Worm (Caenorhabditis elegans): ENCODE data around the gene T01D1.7.
A peak's percentile ranks its signal among the peaks of the same experiment; 100 is the strongest.

The T01D1.7 gene

ce11 chrII:124904-125303 lies 48.7 kb downstream of the T01D1.7 start, which contains the start of gene nmur-2:
Gene nmur-2 (minus strand): TSS chrII:125004.
- peak; percentile 0 for TF ChIP-seq hlh-4 (tag; optimal IDR thresholded peaks at IDR 0.05)
- TF ChIP-seq mab-9 (GFP tag; IDR thresholded peaks at IDR 0.05), result no peak
- TF ChIP-seq sptf-1 (tag; optimal IDR thresholded peaks at IDR 0.05), result no peak
- TF ChIP-seq nhr-20 (tag; optimal IDR thresholded peaks at IDR 0.05), result no peak

- TF ChIP-seq unc-98 (GFP tag; IDR thresholded peaks at IDR 0.05) (no peak), mdl-1 (tag; optimal IDR thresholded peaks at IDR 0.05) (no peak), nhr-71 (tag; optimal IDR thresholded peaks at IDR 0.05) (no peak), C04F5.9 (tag; optimal IDR thresholded peaks at IDR 0.05) (no peak), unc-86 (tag; optimal IDR thresholded peaks at IDR 0.05) (no peak), egl-27 (tag; optimal IDR thresholded peaks at IDR 0.05) (no peak), nhr-19 (GFP tag; conservative IDR thresholded peaks at IDR 0.05) (no peak), fkh-10 (GFP tag; optimal IDR thresholded peaks at IDR 0.05) (no peak), aha-1 (tag; optimal IDR thresholded peaks at IDR 0.05) (no peak), mef-2 (tag; optimal IDR thresholded peaks at IDR 0.05) (no peak), alr-1 (tag; optimal IDR thresholded peaks at IDR 0.05; ENCODE audit: borderline replicate concordance) (no peak), ceh-63 (GFP tag; optimal IDR thresholded peaks at IDR 0.05) (no peak), ceh-88 (GFP tag; IDR thresholded peaks at IDR 0.05) (no peak), sox-4 (tag; optimal IDR thresholded peaks at IDR 0.05) (no peak), ceh-8 (GFP tag; optimal IDR thresholded peaks at IDR 0.05) (no peak), nhr-237 (tag; optimal IDR thresholded peaks at IDR 0.05) (no peak), nhr-90 (tag; optimal IDR thresholded peaks at IDR 0.05; ENCODE audit: poor library complexity) (no peak)
Measured at ce11 chrII:122494-122893, 51.1 kb downstream of the T01D1.7 start.

- TF ChIP-seq lin-35 (GFP tag; optimal IDR thresholded peaks at IDR 0.05) (peak; percentile 1 to 53), nhr-20 (tag; optimal IDR thresholded peaks at IDR 0.05) (peak; percentile 43), lin-14 (GFP tag; optimal IDR thresholded peaks at IDR 0.05) (peak; percentile 89), swsn-7 (tag; optimal IDR thresholded peaks at IDR 0.05) (peak; percentile 1), aha-1 (tag; optimal IDR thresholded peaks at IDR 0.05) (no peak), nhr-77 (tag; optimal IDR thresholded peaks at IDR 0.05) (no peak), nhr-71 (tag; optimal IDR thresholded peaks at IDR 0.05) (peak; percentile 29), blmp-1 (tag; optimal IDR thresholded peaks at IDR 0.05) (peak; percentile 83), nhr-85 (tag) (peak; percentile 89), efl-1 (optimal IDR thresholded peaks at IDR 0.05) (peak; percentile 29 to 32), efl-1 (GFP tag; optimal IDR thresholded peaks at IDR 0.05 in 1 of 2) (peak in 1 of 2 experiments; percentile 75), skn-1 (tag; optimal IDR thresholded peaks at IDR 0.05) (peak; percentile 75), C04F5.9 (tag; optimal IDR thresholded peaks at IDR 0.05) (no peak), snu-23 (GFP tag; optimal IDR thresholded peaks at IDR 0.05) (peak; percentile 52)
Measured at ce11 chrII:122008-122407, 51.6 kb downstream of the T01D1.7 start.

- no peak for TF ChIP-seq ztf-11 (tag; optimal IDR thresholded peaks at IDR 0.05)
- no peak for TF ChIP-seq aha-1 (tag; optimal IDR thresholded peaks at IDR 0.05)
- no peak for TF ChIP-seq nhr-12 (tag; optimal IDR thresholded peaks at IDR 0.05)
- TF ChIP-seq unc-86 (tag; optimal IDR thresholded peaks at IDR 0.05), result no peak
- no peak for TF ChIP-seq vab-15 (tag; optimal IDR thresholded peaks at IDR 0.05)
- no peak for TF ChIP-seq mef-2 (tag; optimal IDR thresholded peaks at IDR 0.05)
- TF ChIP-seq mep-1 (tag; optimal IDR thresholded peaks at IDR 0.05), result no peak
- TF ChIP-seq alr-1 (tag; optimal IDR thresholded peaks at IDR 0.05; ENCODE audit: borderline replicate concordance), result no peak
- TF ChIP-seq sup-37 (GFP tag; optimal IDR thresholded peaks at IDR 0.05), result no peak
Measured at ce11 chrII:121121-121520, 52.5 kb downstream of the T01D1.7 start, which contains the start of gene K10B4.3. Gene K10B4.3 (minus strand): TSS chrII:121221.
